Worm (Caenorhabditis elegans): Measurements from ENCODE around the gene mif-2.

- TF ChIP-seq dao-5 (tag; optimal IDR thresholded peaks at IDR 0.05): no peak
- TF ChIP-seq him-1 (tag; optimal IDR thresholded peaks at IDR 0.05): no peak
Measured at ce11 chrV:12013298-12013697, 35.0 kb upstream of the mif-2 start, which contains the start of gene add-2.
